Fruit fly (Drosophila melanogaster): ENCODE results near the gene CG14947.

dm6 chr2L:12030552-12031131 lies 45.3 kb upstream of the CG14947 start:
- TF ChIP-seq ovo (GFP tag; optimal IDR thresholded peaks at IDR 0.05): no peak
- TF ChIP-seq CG7045 (GFP tag; optimal IDR thresholded peaks at IDR 0.05): no peak
- no peak for TF ChIP-seq CG14711 (tag; optimal IDR thresholded peaks at IDR 0.05)
- no peak for TF ChIP-seq kay (GFP tag; ENCODE audit: borderline replicate concordance)
- TF ChIP-seq CG33017 (tag; optimal IDR thresholded peaks at IDR 0.05): no peak
- TF ChIP-seq Mnt (GFP tag; optimal IDR thresholded peaks at IDR 0.05): no peak
- no peak for TF ChIP-seq pad (GFP tag; optimal IDR thresholded peaks at IDR 0.05)
- TF ChIP-seq CG1620 (GFP tag; optimal IDR thresholded peaks at IDR 0.05): no peak
- no peak for TF ChIP-seq CG5204 (GFP tag; optimal IDR thresholded peaks at IDR 0.05)
- TF ChIP-seq CG12768 (GFP tag; optimal IDR thresholded peaks at IDR 0.05): no peak
- TF ChIP-seq Crg-1 (GFP tag; optimal IDR thresholded peaks at IDR 0.05): no peak
- no peak for TF ChIP-seq CG7101 (tag; optimal IDR thresholded peaks at IDR 0.05)
- TF ChIP-seq cic (GFP tag; optimal IDR thresholded peaks at IDR 0.05): peak; percentile 4

Data from whole organism, adult.